Fruit fly (Drosophila melanogaster) whole organism, prepupa: ENCODE data around the gene CG4660.

Experiments used
- Blimp-1 ChIP-seq: fragments of 200-800 bp; sonication (Bioruptor generic); optimal IDR thresholded peaks from 3 replicates; lab custom pipeline; 2017; ENCODE audit warnings: missing biosample characterization, missing genetic modification characterization, mild to moderate bottlenecking, moderate library complexity, missing genetic modification reagents
- CG10631 ChIP-seq: fragments of 200-800 bp; sonication (Bioruptor generic); optimal IDR thresholded peaks from 2 replicates; lab custom pipeline; 2016; ENCODE audit warnings: missing biosample characterization, missing genetic modification characterization
- CG10669 ChIP-seq: fragments of 200-800 bp; sonication (Bioruptor generic); optimal IDR thresholded peaks from 3 replicates; lab custom pipeline; 2018; ENCODE audit warnings: missing biosample characterization, mild to moderate bottlenecking, missing genetic modification characterization, moderate library complexity
- CG11294 ChIP-seq: fragments of 200-800 bp; sonication (Bioruptor generic); IDR thresholded peaks from 2 replicates; pipeline ENCODE4 v1.3.6; 2022; ENCODE audit warnings: missing biosample characterization, missing genetic modification characterization
- CG11762 ChIP-seq: fragments of 200-800 bp; sonication (Bioruptor generic); optimal IDR thresholded peaks from 3 replicates; lab custom pipeline; 2016; ENCODE audit warnings: missing biosample characterization, missing genetic modification characterization; ENCODE audit not compliant: insufficient read depth
- CG15336 ChIP-seq: fragments of 200-800 bp; sonication (Bioruptor generic); IDR thresholded peaks from 2 replicates; pipeline ENCODE4 v1.3.6; 2022; ENCODE audit warnings: missing biosample characterization, missing genetic modification characterization
- CG1621 ChIP-seq: fragments of 200-800 bp; sonication (Bioruptor generic); optimal IDR thresholded peaks from 3 replicates; lab custom pipeline; 2018; ENCODE audit warnings: missing biosample characterization, mild to moderate bottlenecking, missing genetic modification characterization
- CG16779 ChIP-seq: fragments of 200-800 bp; sonication (Bioruptor generic); optimal IDR thresholded peaks from 3 replicates; lab custom pipeline; 2017; ENCODE audit warnings: missing biosample characterization, mild to moderate bottlenecking, missing genetic modification characterization
- CG3032 ChIP-seq: fragments of 200-800 bp; optimal IDR thresholded peaks from 2 replicates; lab custom pipeline; 2019; ENCODE audit warnings: missing biosample characterization, mild to moderate bottlenecking, missing genetic modification characterization, moderate library complexity
- CG31627 ChIP-seq: fragments of 200-800 bp; sonication (Bioruptor generic); optimal IDR thresholded peaks from 3 replicates; lab custom pipeline; 2016; ENCODE audit warnings: missing biosample characterization, missing genetic modification characterization
- CG32006 ChIP-seq: fragments of 200-800 bp; sonication (Bioruptor generic); optimal IDR thresholded peaks from 3 replicates; lab custom pipeline; 2017; ENCODE audit warnings: missing biosample characterization, mild to moderate bottlenecking, missing genetic modification characterization
- CG3919 ChIP-seq: fragments of 200-800 bp; sonication (Bioruptor generic); optimal IDR thresholded peaks from 3 replicates; lab custom pipeline; 2016; ENCODE audit warnings: missing biosample characterization, missing genetic modification characterization
- CG4318 ChIP-seq: fragments of 200-800 bp; sonication (Bioruptor generic); optimal IDR thresholded peaks from 3 replicates; lab custom pipeline; 2017; ENCODE audit warnings: missing biosample characterization, mild to moderate bottlenecking, missing genetic modification characterization
- CG6163 ChIP-seq: fragments of 200-800 bp; sonication (Bioruptor generic); IDR thresholded peaks from 3 replicates; pipeline ENCODE4 v1.3.6; 2022; ENCODE audit warnings: missing biosample characterization, missing genetic modification characterization
- CG6792 ChIP-seq: fragments of 200-800 bp; sonication (Bioruptor generic); optimal IDR thresholded peaks from 3 replicates; lab custom pipeline; 2016; ENCODE audit warnings: missing biosample characterization, missing genetic modification characterization
- CG6854 ChIP-seq: fragments of 200-800 bp; sonication (Bioruptor generic); optimal IDR thresholded peaks from 2 replicates; lab custom pipeline; 2017; ENCODE audit warnings: missing biosample characterization, mild to moderate bottlenecking, missing genetic modification characterization
- CG7368 ChIP-seq: fragments of 200-800 bp; sonication (Bioruptor generic); optimal IDR thresholded peaks from 3 replicates; lab custom pipeline; 2016; ENCODE audit warnings: missing biosample characterization, missing genetic modification characterization
- CG8319 ChIP-seq: fragments of 200-800 bp; sonication (Bioruptor generic); optimal IDR thresholded peaks from 3 replicates; lab custom pipeline; 2016; ENCODE audit warnings: missing biosample characterization, missing genetic modification characterization
- CG8632 ChIP-seq: fragments of 200-800 bp; sonication (Bioruptor generic); optimal IDR thresholded peaks from 3 replicates; lab custom pipeline; 2016; ENCODE audit warnings: missing biosample characterization, missing genetic modification characterization
- CG9139 ChIP-seq: fragments of 200-800 bp; sonication (Bioruptor generic); optimal IDR thresholded peaks from 3 replicates; lab custom pipeline; 2017; ENCODE audit warnings: missing biosample characterization, mild to moderate bottlenecking, missing genetic modification characterization
- Eip75B ChIP-seq: fragments of 200-800 bp; sonication (Bioruptor generic); optimal IDR thresholded peaks from 3 replicates; lab custom pipeline; 2016; ENCODE audit warnings: missing biosample characterization, missing genetic modification characterization
- Eip93F ChIP-seq: fragments of 200-800 bp; sonication (Bioruptor generic); optimal IDR thresholded peaks from 2 replicates; lab custom pipeline; 2016; ENCODE audit warnings: missing biosample characterization, mild to moderate bottlenecking, missing genetic modification characterization
- Ets21C ChIP-seq: fragments of 200-800 bp; sonication (Bioruptor generic); optimal IDR thresholded peaks from 3 replicates; lab custom pipeline; 2016; ENCODE audit warnings: missing biosample characterization, missing genetic modification characterization
- Ets96B ChIP-seq: fragments of 200-800 bp; optimal IDR thresholded peaks from 2 replicates; lab custom pipeline; 2019; ENCODE audit warnings: missing biosample characterization, mild to moderate bottlenecking, missing genetic modification characterization, moderate library complexity
- Gug ChIP-seq: fragments of 200-800 bp; sonication (Bioruptor generic); IDR thresholded peaks from 2 replicates; pipeline ENCODE4 v1.3.6; 2022; ENCODE audit warnings: missing biosample characterization, missing genetic modification characterization
- Hr38 ChIP-seq: sonication (Bioruptor generic); optimal IDR thresholded peaks from 2 replicates; lab custom pipeline; 2016; ENCODE audit warnings: missing biosample characterization, missing genetic modification characterization
- Hr39 ChIP-seq: fragments of 200-800 bp; sonication (Bioruptor generic); optimal IDR thresholded peaks from 2 replicates; lab custom pipeline; 2016; ENCODE audit warnings: missing biosample characterization, missing genetic modification characterization
- Lpt ChIP-seq: fragments of 200-800 bp; sonication (Bioruptor generic); optimal IDR thresholded peaks from 3 replicates; lab custom pipeline; 2016; ENCODE audit warnings: missing biosample characterization, missing genetic modification characterization
- Met ChIP-seq: fragments of 200-800 bp; sonication (Bioruptor generic); optimal IDR thresholded peaks from 3 replicates; lab custom pipeline; 2016; ENCODE audit warnings: missing biosample characterization, missing genetic modification characterization
- OdsH ChIP-seq: fragments of 200-800 bp; sonication (Bioruptor generic); optimal IDR thresholded peaks from 3 replicates; lab custom pipeline; 2016; ENCODE audit warnings: missing biosample characterization, missing genetic modification characterization
- Smox ChIP-seq: fragments of 200-800 bp; sonication (Bioruptor generic); optimal IDR thresholded peaks from 3 replicates; lab custom pipeline; 2016; ENCODE audit warnings: missing biosample characterization, missing genetic modification characterization
- Sox102F ChIP-seq: fragments of 200-800 bp; sonication (Bioruptor generic); optimal IDR thresholded peaks from 2 replicates; lab custom pipeline; 2016; ENCODE audit warnings: missing biosample characterization, mild to moderate bottlenecking, missing genetic modification characterization
- Sox14 ChIP-seq: fragments of 200-800 bp; sonication (Bioruptor generic); optimal IDR thresholded peaks from 3 replicates; lab custom pipeline; 2016; ENCODE audit warnings: missing biosample characterization, missing genetic modification characterization
- achi ChIP-seq: fragments of 200-800 bp; sonication (Bioruptor generic); optimal IDR thresholded peaks from 3 replicates; lab custom pipeline; 2016; ENCODE audit warnings: missing biosample characterization, missing genetic modification characterization
- dsx ChIP-seq: fragments of 200-800 bp; optimal IDR thresholded peaks from 3 replicates; lab custom pipeline; 2019; ENCODE audit warnings: missing biosample characterization, mild to moderate bottlenecking, missing genetic modification characterization, moderate library complexity; ENCODE audit not compliant: poor library complexity, severe bottlenecking
- eg ChIP-seq: fragments of 200-800 bp; sonication (Bioruptor generic); IDR thresholded peaks from 3 replicates; pipeline ENCODE4 v1.3.6; 2022; ENCODE audit warnings: missing biosample characterization, missing genetic modification characterization
- esn ChIP-seq: fragments of 200-800 bp; sonication (Bioruptor generic); optimal IDR thresholded peaks from 2 replicates; lab custom pipeline; 2016; ENCODE audit warnings: missing biosample characterization, mild to moderate bottlenecking, missing genetic modification characterization, moderate library complexity
- fd85E ChIP-seq: fragments of 200-800 bp; sonication (Bioruptor generic); optimal IDR thresholded peaks from 3 replicates; lab custom pipeline; 2016; ENCODE audit warnings: missing biosample characterization, missing genetic modification characterization
- fkh ChIP-seq: fragments of 200-800 bp; sonication (Bioruptor generic); optimal IDR thresholded peaks from 3 replicates; lab custom pipeline; 2017; ENCODE audit warnings: missing biosample characterization, mild to moderate bottlenecking, missing genetic modification characterization, moderate library complexity
- lz ChIP-seq: fragments of 200-800 bp; sonication (Bioruptor generic); optimal IDR thresholded peaks from 3 replicates; lab custom pipeline; 2016; ENCODE audit warnings: missing biosample characterization, missing genetic modification characterization
- net ChIP-seq: fragments of 200-800 bp; sonication (Bioruptor generic); optimal IDR thresholded peaks from 3 replicates; lab custom pipeline; 2016; ENCODE audit warnings: missing biosample characterization, missing genetic modification characterization
- pdm3 ChIP-seq: fragments of 200-800 bp; sonication (Bioruptor generic); optimal IDR thresholded peaks from 3 replicates; lab custom pipeline; 2016; ENCODE audit warnings: missing biosample characterization, missing genetic modification characterization
- salr ChIP-seq, 2 experiments: fragments of 200-800 bp; sonication (Bioruptor generic); optimal IDR thresholded peaks; 3 replicates each; lab custom pipeline; 2016 to 2018; ENCODE audit warnings: missing biosample characterization in 2 of 2, missing genetic modification characterization in 2 of 2, mild to moderate bottlenecking in 1 of 2
- spab ChIP-seq: fragments of 200-800 bp; sonication (Bioruptor generic); optimal IDR thresholded peaks from 2 replicates; lab custom pipeline; 2017; ENCODE audit warnings: missing biosample characterization, mild to moderate bottlenecking, missing genetic modification characterization, missing genetic modification reagents
- ss ChIP-seq, 2 experiments: fragments of 200-800 bp; sonication (Bioruptor generic); optimal IDR thresholded peaks; 2 replicates in 1 of 2; 3 replicates in 1 of 2; lab custom pipeline; 2017 to 2018; ENCODE audit warnings: mild to moderate bottlenecking in 2 of 2, missing biosample characterization in 2 of 2, missing genetic modification characterization in 2 of 2, moderate library complexity in 1 of 2
- svp ChIP-seq: fragments of 200-800 bp; sonication (Bioruptor generic); peaks from one replicate; lab custom pipeline; 2016; ENCODE audit warnings: missing biosample characterization, missing genetic modification characterization
- topi ChIP-seq: fragments of 200-800 bp; sonication (Bioruptor generic); optimal IDR thresholded peaks from 3 replicates; lab custom pipeline; 2016; ENCODE audit warnings: missing biosample characterization, missing genetic modification characterization
- vri ChIP-seq: fragments of 200-800 bp; sonication (Bioruptor generic); optimal IDR thresholded peaks from 3 replicates; lab custom pipeline; 2016; ENCODE audit warnings: missing biosample characterization, mild to moderate bottlenecking, missing genetic modification characterization

Gene CG4660

DNA sequence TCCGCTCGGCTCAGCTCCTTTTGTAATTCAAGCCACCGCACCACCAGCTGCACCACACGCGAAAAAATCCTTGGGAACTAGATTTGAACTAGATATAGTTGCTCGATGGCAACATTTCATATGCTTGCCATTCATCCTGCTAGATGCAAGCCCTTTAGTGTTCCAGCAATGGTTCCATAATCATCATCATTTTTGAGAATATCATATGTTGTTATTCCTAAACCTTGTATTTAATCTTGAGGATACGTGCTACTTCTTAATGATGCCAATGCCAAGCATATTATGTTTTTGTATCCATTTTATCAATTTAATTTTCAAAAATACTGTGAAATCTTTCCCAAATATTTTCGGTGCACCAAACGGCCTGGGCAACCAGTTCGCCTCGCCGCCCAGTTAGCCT is 28.3 kb downstream of the CG4660 start (continued):
- TF ChIP-seq CG7368 (GFP tag; lab: Kevin White, UChicago) = no peak
- TF ChIP-seq achi = no peak
- TF ChIP-seq fd85E (GFP tag; lab: Kevin White, UChicago) = no peak
- TF ChIP-seq Sox14 (GFP tag; lab: Kevin White, UChicago) = no peak
- peak; percentile 9 for TF ChIP-seq pdm3 (GFP tag; lab: Kevin White, UChicago)
- no peak for TF ChIP-seq Smox
- TF ChIP-seq CG3032 (tag; lab: Kevin White, UChicago) = no peak
- peak; percentile 37; the same call in 2 of the 3 replicates for TF ChIP-seq eg (GFP tag; lab: Robert Waterston, UW)
- no peak for TF ChIP-seq lz (GFP tag; lab: Kevin White, UChicago)
- no peak for TF ChIP-seq CG11762
- peak in 1 of 2 experiments; percentile 28 for TF ChIP-seq salr (GFP tag; optimal IDR thresholded peaks at IDR 0.05; lab: Kevin White, UChicago)
- TF ChIP-seq fkh (GFP tag; lab: Kevin White, UChicago) = no peak
- peak; percentile 66 for TF ChIP-seq CG15336 (GFP tag; lab: Robert Waterston, UW)

DNA sequence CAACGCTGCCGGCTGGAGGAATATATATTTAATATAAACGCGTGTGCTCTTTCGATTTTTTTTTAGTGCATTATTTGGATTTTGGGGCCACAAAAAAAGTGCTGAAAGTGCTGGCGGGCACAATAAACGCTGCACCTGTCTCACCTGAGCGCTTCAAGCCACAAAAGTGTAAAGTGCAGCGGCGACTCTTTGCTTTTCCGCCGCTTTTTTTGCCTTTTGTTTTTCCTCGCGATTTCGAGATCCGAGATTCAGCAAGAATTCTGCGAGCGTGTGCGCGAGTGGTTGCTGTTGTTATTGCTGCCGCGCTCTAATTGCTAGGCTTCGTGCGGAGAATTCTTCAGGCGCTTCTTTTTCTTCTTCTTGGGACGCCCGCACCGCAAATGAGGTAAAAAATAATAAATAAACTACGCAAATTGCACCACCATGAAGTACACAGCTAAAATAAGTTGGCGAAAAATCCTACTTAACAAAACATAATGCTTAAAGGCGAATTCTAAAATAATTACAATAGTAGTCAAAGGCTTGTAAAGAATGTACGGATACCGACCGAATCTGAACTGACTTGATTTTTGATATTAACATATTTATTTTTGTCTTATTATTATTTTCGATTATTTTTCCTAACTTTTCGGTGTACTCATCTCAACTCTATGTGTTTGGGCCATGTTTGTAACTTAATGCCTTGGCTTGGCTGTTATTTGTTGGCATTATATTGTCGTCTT is 30.1 kb downstream of the CG4660 start:
- no peak for TF ChIP-seq CG7368 (GFP tag; lab: Kevin White, UChicago)
- TF ChIP-seq Hr38 (GFP tag; lab: Kevin White, UChicago) = no peak
- TF ChIP-seq pdm3 (GFP tag; lab: Kevin White, UChicago) = peak; percentile 9
- TF ChIP-seq topi (GFP tag; lab: Kevin White, UChicago) = no peak
- peak; percentile 1 for TF ChIP-seq svp (GFP tag; lab: Kevin White, UChicago)
- no peak for TF ChIP-seq CG11294
- no peak for TF ChIP-seq CG11762
- no peak for TF ChIP-seq esn (GFP tag; lab: Kevin White, UChicago)
- peak; percentile 66; the same call in 1 of the 2 replicates for TF ChIP-seq CG15336 (GFP tag; lab: Robert Waterston, UW)
- no peak for TF ChIP-seq spab (GFP tag; lab: Kevin White, UChicago)
- no peak for TF ChIP-seq CG4318 (GFP tag; lab: Kevin White, UChicago)
- no peak for TF ChIP-seq lz (GFP tag; lab: Kevin White, UChicago)
- peak; percentile 53; the same call in 2 of the 3 replicates for TF ChIP-seq eg (GFP tag; lab: Robert Waterston, UW)
- TF ChIP-seq Ets21C (GFP tag; lab: Kevin White, UChicago) = no peak
- TF ChIP-seq CG10669 (GFP tag; lab: Kevin White, UChicago) = no peak
- TF ChIP-seq Lpt (GFP tag; lab: Kevin White, UChicago) = no peak
- TF ChIP-seq dsx (GFP tag; lab: Kevin White, UChicago) = no peak
- TF ChIP-seq Blimp-1 (GFP tag; lab: Kevin White, UChicago) = no peak
- no peak for TF ChIP-seq CG6163 (GFP tag; lab: Robert Waterston, UW)
- TF ChIP-seq Hr39 (GFP tag; lab: Kevin White, UChicago) = no peak
- no peak for TF ChIP-seq net (GFP tag; lab: Kevin White, UChicago)
- no peak for TF ChIP-seq CG9139 (GFP tag; lab: Kevin White, UChicago)
- no peak for TF ChIP-seq CG3032 (tag; lab: Kevin White, UChicago)
- no peak for TF ChIP-seq Sox102F (GFP tag; lab: Kevin White, UChicago)
- no peak for TF ChIP-seq CG10631
- TF ChIP-seq ss (GFP tag; optimal IDR thresholded peaks at IDR 0.05; lab: Kevin White, UChicago) = no peak
- no peak for TF ChIP-seq CG6792 (GFP tag; lab: Kevin White, UChicago)
- TF ChIP-seq Eip93F = no peak
- TF ChIP-seq vri (GFP tag; lab: Kevin White, UChicago) = no peak
- TF ChIP-seq Ets96B (tag; lab: Kevin White, UChicago) = peak; percentile 0
- TF ChIP-seq OdsH (GFP tag; lab: Kevin White, UChicago) = peak; percentile 4
- no peak for TF ChIP-seq Met
- TF ChIP-seq Eip75B (GFP tag; lab: Kevin White, UChicago) = no peak
- no peak for TF ChIP-seq CG6854
- TF ChIP-seq CG1621 = no peak
- TF ChIP-seq CG32006 (GFP tag; lab: Kevin White, UChicago) = peak; percentile 37
- TF ChIP-seq CG3919 (GFP tag; lab: Kevin White, UChicago) = no peak
- no peak for TF ChIP-seq Gug
- no peak for TF ChIP-seq CG8319
- no peak for TF ChIP-seq achi
- TF ChIP-seq CG8632 = no peak
- no peak for TF ChIP-seq CG16779 (tag; lab: Kevin White, UChicago)
- no peak for TF ChIP-seq CG31627 (GFP tag; lab: Kevin White, UChicago)
